Worm (Caenorhabditis elegans) whole organism, young adult: Measurements from ENCODE around the gene M88.3.

Experiments used
- B0261.1 ChIP-seq: sonication (generic microtip); optimal IDR thresholded peaks from 2 replicates; lab custom pipeline; 2016; ENCODE audit warnings: mild to moderate bottlenecking, missing genetic modification characterization, moderate library complexity, missing compliant biosample characterization
- C17E4.6 ChIP-seq: fragments of 200-800 bp; sonication (Bioruptor generic); IDR thresholded peaks from 2 replicates; pipeline ENCODE4 v1.3.6; 2022; ENCODE audit warnings: missing genetic modification reagents, missing genetic modification characterization, missing compliant biosample characterization
- F22D6.2 ChIP-seq: sonication (generic microtip); optimal IDR thresholded peaks from 2 replicates; lab custom pipeline; 2016; ENCODE audit warnings: mild to moderate bottlenecking, missing genetic modification characterization, missing compliant biosample characterization
- F33H1.4 ChIP-seq: fragments of 200-800 bp; sonication (Bioruptor generic); IDR thresholded peaks from 2 replicates; pipeline ENCODE4 v1.3.6; 2022; ENCODE audit warnings: missing genetic modification reagents, missing genetic modification characterization, missing compliant biosample characterization
- K12H6.12 ChIP-seq: fragments of 200-800 bp; sonication (Bioruptor generic); optimal IDR thresholded peaks from 2 replicates; lab custom pipeline; 2018; ENCODE audit warnings: mild to moderate bottlenecking, missing genetic modification characterization, missing compliant biosample characterization
- Y56A3A.18 ChIP-seq: fragments of 200-800 bp; sonication (Bioruptor generic); IDR thresholded peaks from 2 replicates; pipeline ENCODE4 v1.3.6; 2022; ENCODE audit warnings: missing genetic modification reagents, missing genetic modification characterization, missing compliant biosample characterization
- ZK185.1 ChIP-seq: sonication (generic microtip); optimal IDR thresholded peaks from 2 replicates; lab custom pipeline; 2016; ENCODE audit warnings: mild to moderate bottlenecking, missing genetic modification characterization, missing compliant biosample characterization; ENCODE audit not compliant: poor library complexity, severe bottlenecking
- akir-1 ChIP-seq: fragments of 200-800 bp; sonication (Bioruptor generic); optimal IDR thresholded peaks from 2 replicates; lab custom pipeline; 2018; ENCODE audit warnings: mild to moderate bottlenecking, missing genetic modification characterization, moderate library complexity, missing compliant biosample characterization
- aptf-3 ChIP-seq: fragments of 200-800 bp; sonication (Bioruptor generic); IDR thresholded peaks from 2 replicates; pipeline ENCODE4 v1.3.6; 2022; ENCODE audit warnings: missing genetic modification characterization, missing compliant biosample characterization
- atf-7 ChIP-seq: sonication (generic microtip); optimal IDR thresholded peaks from 2 replicates; lab custom pipeline; 2017; ENCODE audit warnings: mild to moderate bottlenecking, missing genetic modification characterization, missing compliant biosample characterization
- attf-5 ChIP-seq: fragments of 200-800 bp; sonication (Bioruptor generic); optimal IDR thresholded peaks from 2 replicates; lab custom pipeline; 2018; ENCODE audit warnings: mild to moderate bottlenecking, missing genetic modification characterization, missing compliant biosample characterization
- cebp-2 ChIP-seq: fragments of 200-800 bp; sonication (Bioruptor generic); IDR thresholded peaks from 2 replicates; pipeline ENCODE4 v1.3.6; 2022; ENCODE audit warnings: missing genetic modification characterization, missing compliant biosample characterization
- ceh-79 ChIP-seq: sonication (generic microtip); optimal IDR thresholded peaks from 2 replicates; lab custom pipeline; 2017; ENCODE audit warnings: mild to moderate bottlenecking, missing genetic modification characterization, missing compliant biosample characterization
- chd-7 ChIP-seq: sonication (generic microtip); optimal IDR thresholded peaks from 2 replicates; lab custom pipeline; 2016; ENCODE audit warnings: mild to moderate bottlenecking, missing genetic modification characterization, moderate library complexity, missing compliant biosample characterization
- die-1 ChIP-seq: sonication (generic microtip); optimal IDR thresholded peaks from 2 replicates; lab custom pipeline; 2016; ENCODE audit warnings: missing genotype, mild to moderate bottlenecking, missing genetic modification characterization, missing compliant biosample characterization
- dpff-1 ChIP-seq: sonication (generic microtip); optimal IDR thresholded peaks from 2 replicates; lab custom pipeline; 2017; ENCODE audit warnings: mild to moderate bottlenecking, missing genetic modification characterization, missing compliant biosample characterization
- efl-1 ChIP-seq: fragments of 150-350 bp; optimal IDR thresholded peaks from 2 replicates; lab custom pipeline; 2014; ENCODE audit warnings: missing biosample characterization, missing genetic modification reagents, missing genetic modification characterization
- egl-18 ChIP-seq: fragments of 200-800 bp; sonication (Bioruptor generic); IDR thresholded peaks from 2 replicates; pipeline ENCODE4 v1.3.6; 2022; ENCODE audit warnings: missing genetic modification reagents, missing genetic modification characterization, missing compliant biosample characterization
- egrh-3 ChIP-seq: fragments of 200-800 bp; sonication (Bioruptor generic); IDR thresholded peaks from 2 replicates; pipeline ENCODE4 v1.3.6; 2022; ENCODE audit warnings: missing genetic modification reagents, missing genetic modification characterization, missing compliant biosample characterization
- ets-4 ChIP-seq: fragments of 200-800 bp; sonication (Bioruptor generic); optimal IDR thresholded peaks from 2 replicates; lab custom pipeline; 2018; ENCODE audit warnings: mild to moderate bottlenecking, missing genetic modification characterization, missing compliant biosample characterization
- gei-17 ChIP-seq: fragments of 200-800 bp; sonication (Bioruptor generic); optimal IDR thresholded peaks from 2 replicates; lab custom pipeline; 2018; ENCODE audit warnings: mild to moderate bottlenecking, missing genetic modification characterization, missing compliant biosample characterization
- hmg-20 ChIP-seq: fragments of 200-800 bp; sonication (Bioruptor generic); IDR thresholded peaks from 2 replicates; pipeline ENCODE4 v1.3.6; 2022; ENCODE audit warnings: missing genetic modification reagents, missing genetic modification characterization, missing compliant biosample characterization
- lag-1 ChIP-seq: fragments of 200-800 bp; sonication (Bioruptor generic); IDR thresholded peaks from 2 replicates; pipeline ENCODE4 v1.3.6; 2022; ENCODE audit warnings: missing genetic modification reagents, missing genetic modification characterization, missing compliant biosample characterization
- let-526 ChIP-seq: fragments of 200-800 bp; sonication (Bioruptor generic); IDR thresholded peaks from 2 replicates; pipeline ENCODE4 v1.3.6; 2022; ENCODE audit warnings: missing genetic modification reagents, missing genetic modification characterization, missing compliant biosample characterization
- lin-54 ChIP-seq: fragments of 200-800 bp; sonication (Bioruptor generic); optimal IDR thresholded peaks from 2 replicates; lab custom pipeline; 2018; ENCODE audit warnings: mild to moderate bottlenecking, missing genetic modification characterization, missing compliant biosample characterization
- lsy-27 ChIP-seq: sonication (generic microtip); optimal IDR thresholded peaks from 2 replicates; lab custom pipeline; 2017; ENCODE audit warnings: missing genetic modification characterization, mild to moderate bottlenecking, missing compliant biosample characterization, antibody characterized with exemption, missing genotype, borderline replicate concordance; ENCODE audit not compliant: insufficient read depth
- madf-10 ChIP-seq: sonication (generic microtip); optimal IDR thresholded peaks from 2 replicates; lab custom pipeline; 2016; ENCODE audit warnings: mild to moderate bottlenecking, missing genetic modification characterization, missing compliant biosample characterization
- madf-3 ChIP-seq: fragments of 200-800 bp; sonication (Bioruptor generic); IDR thresholded peaks from 2 replicates; pipeline ENCODE4 v1.3.6; 2022; ENCODE audit warnings: missing genetic modification reagents, missing genetic modification characterization, missing compliant biosample characterization
- mcd-1 ChIP-seq: fragments of 200-800 bp; sonication (Bioruptor generic); IDR thresholded peaks from 2 replicates; pipeline ENCODE4 v1.3.6; 2022; ENCODE audit warnings: missing genetic modification reagents, missing genetic modification characterization, missing compliant biosample characterization
- mxl-1 ChIP-seq: sonication (generic microtip); optimal IDR thresholded peaks from 2 replicates; lab custom pipeline; 2016; ENCODE audit warnings: missing genetic modification characterization, missing compliant biosample characterization
- nhr-120 ChIP-seq: fragments of 200-800 bp; sonication (Bioruptor generic); IDR thresholded peaks from 2 replicates; pipeline ENCODE4 v1.3.6; 2022; ENCODE audit warnings: missing genetic modification characterization, missing compliant biosample characterization
- nhr-27 ChIP-seq: fragments of 200-800 bp; sonication (Bioruptor generic); optimal IDR thresholded peaks from 2 replicates; lab custom pipeline; 2018; ENCODE audit warnings: mild to moderate bottlenecking, missing genetic modification characterization, moderate library complexity, missing compliant biosample characterization
- pha-4 ChIP-seq: fragments of 150-350 bp; sonication (generic microtip); optimal IDR thresholded peaks from 2 replicates; lab custom pipeline; 2014; ENCODE audit warnings: missing biosample characterization, missing genetic modification reagents, missing genetic modification characterization
- repo-1 ChIP-seq: sonication (generic microtip); optimal IDR thresholded peaks from 2 replicates; lab custom pipeline; 2017; ENCODE audit warnings: mild to moderate bottlenecking, missing genetic modification characterization, missing compliant biosample characterization
- sea-2 ChIP-seq: fragments of 200-800 bp; sonication (Bioruptor generic); IDR thresholded peaks from 2 replicates; pipeline ENCODE4 v1.3.6; 2022; ENCODE audit warnings: missing genetic modification characterization, missing compliant biosample characterization
- snpc-4 ChIP-seq, 5 experiments: fragments of 150-350 bp in 1 of 5; sonication (generic microtip) in 4 of 5; optimal IDR thresholded peaks; 2 replicates each; lab custom pipeline; 2014 to 2018; ENCODE audit warnings: missing genetic modification characterization in 5 of 5, missing biosample characterization in 3 of 5, antibody characterized with exemption in 2 of 5, mild to moderate bottlenecking in 2 of 5, missing compliant biosample characterization in 2 of 5, missing genotype in 2 of 5, moderate library complexity in 2 of 5, missing genetic modification reagents in 1 of 5
- somi-1 ChIP-seq: fragments of 200-800 bp; sonication (Bioruptor generic); optimal IDR thresholded peaks from 2 replicates; lab custom pipeline; 2018; ENCODE audit warnings: mild to moderate bottlenecking, missing genetic modification characterization, missing compliant biosample characterization
- tlf-1 ChIP-seq: fragments of 200-800 bp; sonication (Bioruptor generic); optimal IDR thresholded peaks from 2 replicates; lab custom pipeline; 2018; ENCODE audit warnings: mild to moderate bottlenecking, missing genetic modification characterization, missing compliant biosample characterization
- ztf-6 ChIP-seq: fragments of 200-800 bp; sonication (Bioruptor generic); IDR thresholded peaks from 2 replicates; pipeline ENCODE4 v1.3.6; 2022; ENCODE audit warnings: missing genetic modification reagents, missing genetic modification characterization, missing compliant biosample characterization

The M88.3 gene

ce11 chrIII:4519410-4519809 is 25.4 kb downstream of the M88.3 start (continued):
- TF ChIP-seq madf-3 (GFP tag; lab: Robert Waterston, UW) = no peak
- no peak for TF ChIP-seq B0261.1

ce11 chrIII:4517781-4518180 is 27.1 kb downstream of the M88.3 start:
- no peak for TF ChIP-seq K12H6.12 (tag; lab: Kevin White, UChicago)
- no peak for TF ChIP-seq ets-4 (GFP tag; lab: Kevin White, UChicago)
- TF ChIP-seq lag-1 (GFP tag; lab: Robert Waterston, UW) = no peak
- no peak for TF ChIP-seq efl-1 (GFP tag; lab: Kevin White, UChicago)
- TF ChIP-seq F22D6.2 = no peak
- no peak for TF ChIP-seq sea-2 (GFP tag; lab: Robert Waterston, UW)
- TF ChIP-seq tlf-1 (GFP tag; lab: Kevin White, UChicago) = no peak
- TF ChIP-seq nhr-120 (GFP tag; lab: Robert Waterston, UW) = no peak
- TF ChIP-seq somi-1 (GFP tag; lab: Kevin White, UChicago) = no peak
- no peak for TF ChIP-seq dpff-1
- TF ChIP-seq egrh-3 (GFP tag; lab: Robert Waterston, UW) = no peak
- TF ChIP-seq die-1 (tag; lab: Kevin White, UChicago) = no peak
- TF ChIP-seq ceh-79 (tag; lab: Kevin White, UChicago) = no peak
- no peak for TF ChIP-seq hmg-20 (GFP tag; lab: Robert Waterston, UW)
- no peak for TF ChIP-seq gei-17
- TF ChIP-seq akir-1 (GFP tag; lab: Kevin White, UChicago) = no peak
- TF ChIP-seq mcd-1 (GFP tag; lab: Robert Waterston, UW) = no peak
- no peak for TF ChIP-seq lsy-27 (tag; lab: Kevin White, UChicago)
- TF ChIP-seq snpc-4 (GFP tag; optimal IDR thresholded peaks at IDR 0.05; lab: Kevin White, UChicago) = no peak
- no peak for TF ChIP-seq snpc-4 (tag; optimal IDR thresholded peaks at IDR 0.05; lab: Kevin White, UChicago)
- TF ChIP-seq, all 124 proteins: peak for 0

- TF ChIP-seq mxl-1 (tag; lab: Kevin White, UChicago) = no peak
- TF ChIP-seq Y56A3A.18 (GFP tag; lab: Robert Waterston, UW) = no peak
- no peak for TF ChIP-seq repo-1 (tag; lab: Kevin White, UChicago)
- no peak for TF ChIP-seq nhr-27 (tag; lab: Kevin White, UChicago)
- no peak for TF ChIP-seq F33H1.4 (GFP tag; lab: Robert Waterston, UW)
- no peak for TF ChIP-seq chd-7 (tag; lab: Kevin White, UChicago)
- TF ChIP-seq aptf-3 (GFP tag; lab: Robert Waterston, UW) = no peak
- no peak for TF ChIP-seq egl-18 (GFP tag; lab: Robert Waterston, UW)
- TF ChIP-seq nhr-120 (GFP tag; lab: Robert Waterston, UW) = no peak
- TF ChIP-seq madf-10 = no peak
These were observed 29.7 kb downstream of the M88.3 start for ce11 chrIII:4515173-4515572.

ce11 chrIII:4513926-4514325 is 30.9 kb downstream of the M88.3 start:
- TF ChIP-seq ceh-79 (tag; lab: Kevin White, UChicago) = no peak
- TF ChIP-seq let-526 = no peak
- TF ChIP-seq attf-5 (GFP tag; lab: Kevin White, UChicago) = no peak
- no peak for TF ChIP-seq atf-7
- no peak for TF ChIP-seq pha-4 (tag; lab: Kevin White, UChicago)
- no peak for TF ChIP-seq C17E4.6 (GFP tag; lab: Robert Waterston, UW)
- TF ChIP-seq ZK185.1 (tag; lab: Kevin White, UChicago) = no peak
- no peak for TF ChIP-seq ztf-6 (GFP tag; lab: Robert Waterston, UW)
- no peak for TF ChIP-seq lin-54
- TF ChIP-seq cebp-2 = no peak
- no peak for TF ChIP-seq K12H6.12 (tag; lab: Kevin White, UChicago)
